Fruit fly (Drosophila melanogaster): ENCODE measurements around the gene ais.

The ais gene

dm6 chr3L:17804511-17804910 is at the start of gene ais (continued):
- TF ChIP-seq BEAF-32 (GFP tag; optimal IDR thresholded peaks at IDR 0.05): peak; percentile 34
- TF ChIP-seq hb (GFP tag; IDR thresholded peaks at IDR 0.05; ENCODE audit: partially characterized antibody): no peak
- no peak for TF ChIP-seq Dip2 (GFP tag; IDR thresholded peaks at IDR 0.05)
- no peak for TF ChIP-seq CG33213 (GFP tag; optimal IDR thresholded peaks at IDR 0.05)
- peak; percentile 11 for TF ChIP-seq zfh2 (GFP tag; optimal IDR thresholded peaks at IDR 0.05)
- no peak for TF ChIP-seq CG10959 (GFP tag; IDR thresholded peaks at IDR 0.05)
- peak; percentile 70 for TF ChIP-seq slbo (GFP tag; IDR thresholded peaks at IDR 0.05)
- TF ChIP-seq nau (GFP tag; optimal IDR thresholded peaks at IDR 0.05): no peak
- no peak for TF ChIP-seq tx (GFP tag; optimal IDR thresholded peaks at IDR 0.05)
- TF ChIP-seq CG15073 (GFP tag; optimal IDR thresholded peaks at IDR 0.05): no peak
- no peak for TF ChIP-seq ttk (GFP tag; IDR thresholded peaks at IDR 0.05)
- no peak for TF ChIP-seq Taf1 (GFP tag; IDR thresholded peaks at IDR 0.05)
- TF ChIP-seq CG4328 (GFP tag; optimal IDR thresholded peaks at IDR 0.05): no peak
- TF ChIP-seq Atf6 (GFP tag; IDR thresholded peaks at IDR 0.05): no peak
- no peak for TF ChIP-seq CG18262 (tag; optimal IDR thresholded peaks at IDR 0.05)
- TF ChIP-seq jigr1 (GFP tag; IDR thresholded peaks at IDR 0.05): no peak
- TF ChIP-seq CG13775 (GFP tag; optimal IDR thresholded peaks at IDR 0.05): peak; percentile 14
- no peak for TF ChIP-seq CG18599 (GFP tag; optimal IDR thresholded peaks at IDR 0.05)
- no peak for TF ChIP-seq crol (GFP tag; IDR thresholded peaks at IDR 0.05)
- no peak for TF ChIP-seq CG14860 (GFP tag; IDR thresholded peaks at IDR 0.05; ENCODE audit: partially characterized antibody)
- no peak for TF ChIP-seq CG8290 (GFP tag; optimal IDR thresholded peaks at IDR 0.05)
- peak in 1 of 2 experiments; percentile 56 for TF ChIP-seq CG8290 (tag; optimal IDR thresholded peaks at IDR 0.05)
- no peak for TF ChIP-seq CG8089 (GFP tag; optimal IDR thresholded peaks at IDR 0.05)
- TF ChIP-seq pho (GFP tag; optimal IDR thresholded peaks at IDR 0.05): no peak
- TF ChIP-seq CG10366 (GFP tag; IDR thresholded peaks at IDR 0.05): 0 out of 2 replicates have a peak, but pooled peaks have one; percentile 13
- no peak for TF ChIP-seq Hsf (GFP tag; optimal IDR thresholded peaks at IDR 0.05)
- TF ChIP-seq CG4617 (GFP tag; optimal IDR thresholded peaks at IDR 0.05; ENCODE audit: borderline replicate concordance): no peak
- TF ChIP-seq CG6854 (GFP tag; optimal IDR thresholded peaks at IDR 0.05): no peak
- peak; percentile 54 for TF ChIP-seq lilli (GFP tag; optimal IDR thresholded peaks at IDR 0.05)
- no peak for TF ChIP-seq aop (GFP tag; IDR thresholded peaks at IDR 0.05)
- TF ChIP-seq CG42726 (GFP tag; IDR thresholded peaks at IDR 0.05; ENCODE audit: partially characterized antibody): no peak
- peak; percentile 17 for TF ChIP-seq Ets97D (GFP tag; optimal IDR thresholded peaks at IDR 0.05)
- no peak for TF ChIP-seq lmd (GFP tag; IDR thresholded peaks at IDR 0.05)
- no peak for TF ChIP-seq chif (GFP tag; optimal IDR thresholded peaks at IDR 0.05)
- no peak for TF ChIP-seq Tbp (GFP tag; optimal IDR thresholded peaks at IDR 0.05)
- no peak for TF ChIP-seq CG7745 (tag; optimal IDR thresholded peaks at IDR 0.05)
- TF ChIP-seq cg (GFP tag; optimal IDR thresholded peaks at IDR 0.05): no peak
- no peak for TF ChIP-seq CG18011 (GFP tag; optimal IDR thresholded peaks at IDR 0.05)
- no peak for TF ChIP-seq CG17612 (GFP tag; IDR thresholded peaks at IDR 0.05)
- no peak for TF ChIP-seq h (optimal IDR thresholded peaks at IDR 0.05)
- peak; percentile 42 for TF ChIP-seq Dp (GFP tag; optimal IDR thresholded peaks at IDR 0.05)
- no peak for TF ChIP-seq CG3995 (GFP tag; optimal IDR thresholded peaks at IDR 0.05)
- TF ChIP-seq corto (GFP tag; optimal IDR thresholded peaks at IDR 0.05): no peak
- TF ChIP-seq CG10565 (GFP tag; optimal IDR thresholded peaks at IDR 0.05): no peak
- TF ChIP-seq HmgZ (tag; optimal IDR thresholded peaks at IDR 0.05): peak; percentile 22
- TF ChIP-seq oc (tag; optimal IDR thresholded peaks at IDR 0.05): no peak
- TF ChIP-seq D (optimal IDR thresholded peaks at IDR 0.05): no peak
- TF ChIP-seq D (GFP tag; optimal IDR thresholded peaks at IDR 0.05): no peak
- no peak for TF ChIP-seq zfh1 (GFP tag; IDR thresholded peaks at IDR 0.05)
- TF ChIP-seq CG10147 (GFP tag; optimal IDR thresholded peaks at IDR 0.05): no peak
- TF ChIP-seq Sin3A (optimal IDR thresholded peaks at IDR 0.05): no peak
- no peak for TF ChIP-seq CG11560 (tag; IDR thresholded peaks at IDR 0.05)
- no peak for TF ChIP-seq tll (GFP tag; optimal IDR thresholded peaks at IDR 0.05)

Data from whole organism, embryonic.